Fruit fly (Drosophila melanogaster): ENCODE results near the gene Qtzl.

DNA sequence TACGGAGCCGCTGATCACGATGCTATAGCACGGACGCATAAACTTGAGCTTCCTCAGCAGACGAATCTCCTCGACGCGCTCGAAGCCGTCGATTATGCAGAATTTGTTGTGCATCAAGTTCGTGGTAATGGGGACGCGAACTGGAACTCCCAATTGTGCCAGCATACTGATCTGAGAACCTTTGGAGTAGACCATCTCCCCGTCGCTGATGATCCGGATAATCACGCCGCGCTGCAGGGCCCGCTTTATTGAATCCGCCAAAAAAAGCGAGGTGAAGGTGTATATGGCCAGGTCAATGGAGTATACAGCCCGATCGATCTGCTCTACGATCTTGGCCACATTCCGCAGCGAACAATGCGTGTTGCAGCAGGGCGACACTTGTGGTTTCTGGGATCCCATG is 6.3 kb upstream of the Qtzl start:
- TF ChIP-seq CG16779 (tag; optimal IDR thresholded peaks at IDR 0.05) (no peak), Lpt (GFP tag; optimal IDR thresholded peaks at IDR 0.05) (no peak), CG4318 (GFP tag; optimal IDR thresholded peaks at IDR 0.05) (no peak), eg (GFP tag; IDR thresholded peaks at IDR 0.05) (no peak), fkh (GFP tag; optimal IDR thresholded peaks at IDR 0.05) (no peak), CG9139 (GFP tag; optimal IDR thresholded peaks at IDR 0.05) (no peak), spab (GFP tag; optimal IDR thresholded peaks at IDR 0.05) (no peak), CG15336 (GFP tag; IDR thresholded peaks at IDR 0.05) (no peak), CG10631 (GFP tag; optimal IDR thresholded peaks at IDR 0.05) (no peak), Ets21C (GFP tag; optimal IDR thresholded peaks at IDR 0.05) (no peak)
